Worm (Caenorhabditis elegans): ENCODE results near the gene R10D12.7.
A peak's percentile ranks its signal among the peaks of the same experiment; 100 is the strongest.

R10D12.7 gene

DNA sequence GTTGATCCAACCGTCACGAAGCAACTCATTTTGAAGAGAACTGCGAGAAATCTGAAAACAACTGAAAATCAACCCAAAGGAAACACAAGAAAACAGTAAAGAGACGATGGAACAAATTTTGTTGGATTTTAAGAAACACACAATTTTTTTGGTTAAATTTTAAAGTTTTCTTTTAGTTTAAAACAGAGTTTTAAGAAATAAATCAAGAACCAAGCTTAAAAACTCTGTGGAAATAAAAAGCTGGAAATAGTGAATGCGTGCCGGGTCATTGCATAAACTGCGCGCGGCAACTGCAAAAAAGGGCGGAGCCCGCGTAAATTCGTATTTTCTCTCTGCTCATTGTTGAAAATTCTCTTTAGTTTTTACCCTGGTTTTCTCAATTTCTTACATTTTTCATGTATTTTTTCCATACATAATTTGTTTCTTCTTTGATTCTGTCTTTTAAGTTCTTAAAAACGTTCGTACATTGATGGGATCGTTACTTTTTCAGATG, 12.1 kb downstream of the R10D12.7 start, which contains the start of the genes algn-13 and R10D12.13:
TSS of gene algn-13 (minus strand) at position 51 of the 493 bp plus-strand sequence.
TSS of gene R10D12.13 (plus strand) at position 491 of the 493 bp plus-strand sequence.
- TF ChIP-seq tra-4 (tag; optimal IDR thresholded peaks at IDR 0.05) (peak; percentile 42), ama-1 (optimal IDR thresholded peaks at IDR 0.05) (no peak), flt-1 (GFP tag; IDR thresholded peaks at IDR 0.05) (peak; percentile 73), hmg-4 (GFP tag; optimal IDR thresholded peaks at IDR 0.05) (peak; percentile 77), scrt-1 (GFP tag; IDR thresholded peaks at IDR 0.05) (peak; percentile 77), pes-1 (GFP tag; IDR thresholded peaks at IDR 0.05) (peak; percentile 89), ceh-36 (tag; optimal IDR thresholded peaks at IDR 0.05) (peak; percentile 60), hmbx-1 (tag; optimal IDR thresholded peaks at IDR 0.05) (peak; percentile 47), hnd-1 (tag; optimal IDR thresholded peaks at IDR 0.05) (peak; percentile 62), tbx-11 (GFP tag; IDR thresholded peaks at IDR 0.05) (peak; percentile 80; the same call in 1 of the 2 replicates), tbx-37 (GFP tag; conservative IDR thresholded peaks at IDR 0.05) (peak; percentile 73; the same call in 1 of the 2 replicates), aly-1 (tag; optimal IDR thresholded peaks at IDR 0.05) (peak; percentile 57), sea-1 (GFP tag; conservative IDR thresholded peaks at IDR 0.05) (peak; percentile 83), F13C5.2 (tag; optimal IDR thresholded peaks at IDR 0.05) (peak; percentile 85), B0310.2 (tag; optimal IDR thresholded peaks at IDR 0.05) (peak; percentile 48), ceh-13 (GFP tag; optimal IDR thresholded peaks at IDR 0.05) (peak; percentile 50), ets-7 (tag; optimal IDR thresholded peaks at IDR 0.05) (peak; percentile 69)

DNA sequence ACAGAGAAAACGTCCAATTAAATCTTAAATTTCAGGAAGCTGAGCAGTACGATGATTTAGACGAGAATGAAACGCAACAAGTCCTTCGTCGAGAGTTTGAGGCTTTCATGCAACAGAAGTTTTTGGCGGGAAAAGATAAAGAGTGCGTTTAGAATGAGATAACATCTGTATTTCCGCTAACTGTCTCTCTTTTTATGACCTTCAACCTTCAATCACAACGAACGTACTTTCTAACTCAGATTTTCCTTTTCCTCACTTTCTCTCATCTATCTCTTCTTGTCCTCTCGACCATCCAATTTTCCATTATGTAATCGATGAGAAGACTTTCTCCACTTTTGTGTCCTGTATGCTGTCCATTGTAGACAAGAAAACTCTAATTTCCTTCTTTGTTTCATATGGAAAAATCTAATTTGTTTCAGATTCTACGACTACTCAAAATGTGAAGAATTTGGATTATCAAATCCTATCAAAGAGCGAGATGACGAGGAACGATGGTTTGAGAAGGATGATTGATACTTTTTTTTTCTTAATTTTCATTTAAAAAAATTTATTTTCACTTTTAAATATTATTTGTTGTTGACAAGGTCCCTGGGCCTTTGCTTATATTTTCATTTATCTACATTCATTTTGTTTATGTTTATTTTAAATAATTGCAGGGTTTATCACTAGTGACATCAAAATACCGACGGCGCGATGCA, 13.6 kb downstream of the R10D12.7 start, which contains the start of gene sao-1:
TSS of gene sao-1 (plus strand) at position 648 of the 698 bp plus-strand sequence.
- TF ChIP-seq hmg-4 (GFP tag; optimal IDR thresholded peaks at IDR 0.05) (no peak), hmbx-1 (tag; optimal IDR thresholded peaks at IDR 0.05) (no peak), tbx-11 (GFP tag; IDR thresholded peaks at IDR 0.05) (no peak), flt-1 (GFP tag; IDR thresholded peaks at IDR 0.05) (no peak), hnd-1 (tag; optimal IDR thresholded peaks at IDR 0.05) (no peak), ceh-36 (tag; optimal IDR thresholded peaks at IDR 0.05) (no peak), ceh-13 (GFP tag; optimal IDR thresholded peaks at IDR 0.05) (no peak), ama-1 (optimal IDR thresholded peaks at IDR 0.05) (no peak), sea-1 (GFP tag; conservative IDR thresholded peaks at IDR 0.05) (no peak), ets-7 (tag; optimal IDR thresholded peaks at IDR 0.05) (no peak), aly-1 (tag; optimal IDR thresholded peaks at IDR 0.05) (no peak), scrt-1 (GFP tag; IDR thresholded peaks at IDR 0.05) (no peak), F13C5.2 (tag; optimal IDR thresholded peaks at IDR 0.05) (no peak)

DNA sequence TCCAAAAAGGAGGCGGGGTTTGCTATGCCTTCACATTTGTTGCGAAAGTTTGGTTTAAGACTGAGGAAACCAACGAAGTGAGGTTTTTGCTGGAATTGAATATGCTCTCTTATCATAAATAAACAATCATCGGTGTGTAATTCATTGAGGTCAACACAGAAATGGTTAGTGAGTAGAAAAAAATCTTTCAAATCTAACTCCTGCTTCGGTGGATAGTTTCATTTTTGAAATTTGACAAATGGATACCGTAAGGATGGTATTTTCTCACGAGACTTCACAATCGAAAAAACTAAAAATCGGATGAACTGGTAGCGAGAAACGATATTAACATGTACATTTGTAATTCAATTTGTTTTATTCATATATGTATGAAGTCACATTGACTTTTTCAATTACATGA, 31.0 kb downstream of the R10D12.7 start, which contains the start of gene eol-1:
TSS of gene eol-1 (minus strand) at position 101 of the 400 bp plus-strand sequence.
- TF ChIP-seq tra-4 (tag; optimal IDR thresholded peaks at IDR 0.05) (no peak), flt-1 (GFP tag; IDR thresholded peaks at IDR 0.05) (no peak), pes-1 (GFP tag; IDR thresholded peaks at IDR 0.05) (no peak), ceh-36 (tag; optimal IDR thresholded peaks at IDR 0.05) (no peak), scrt-1 (GFP tag; IDR thresholded peaks at IDR 0.05) (no peak), aly-1 (tag; optimal IDR thresholded peaks at IDR 0.05) (no peak)

DNA sequence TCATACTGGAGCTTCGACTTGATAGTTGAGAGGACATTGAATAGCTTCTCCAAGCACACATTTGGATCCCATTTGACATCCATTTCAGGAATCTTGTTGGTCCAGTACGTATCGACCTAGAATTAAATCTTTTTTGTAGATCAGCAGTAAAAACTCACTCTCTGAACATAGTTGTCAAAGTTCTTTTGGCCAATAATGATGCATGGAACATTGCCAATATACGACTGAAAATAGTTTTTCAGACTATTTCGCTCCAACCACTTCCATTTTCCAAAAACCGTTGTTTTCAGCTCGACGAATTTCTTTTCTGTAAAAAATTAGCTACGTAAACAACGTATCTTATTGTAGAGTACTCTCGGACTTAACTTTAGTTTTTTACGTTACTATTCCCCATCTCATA, 31.8 kb downstream of the R10D12.7 start:
- TF ChIP-seq pes-1 (GFP tag; IDR thresholded peaks at IDR 0.05) (no peak), tbx-37 (GFP tag; conservative IDR thresholded peaks at IDR 0.05) (no peak), B0310.2 (tag; optimal IDR thresholded peaks at IDR 0.05) (no peak), ceh-36 (tag; optimal IDR thresholded peaks at IDR 0.05) (no peak), hnd-1 (tag; optimal IDR thresholded peaks at IDR 0.05) (no peak), scrt-1 (GFP tag; IDR thresholded peaks at IDR 0.05) (no peak), F13C5.2 (tag; optimal IDR thresholded peaks at IDR 0.05) (no peak), sea-1 (GFP tag; conservative IDR thresholded peaks at IDR 0.05) (no peak), ama-1 (optimal IDR thresholded peaks at IDR 0.05) (no peak), ceh-13 (GFP tag; optimal IDR thresholded peaks at IDR 0.05) (no peak), hmg-4 (GFP tag; optimal IDR thresholded peaks at IDR 0.05) (no peak), ets-7 (tag; optimal IDR thresholded peaks at IDR 0.05) (no peak), hmbx-1 (tag; optimal IDR thresholded peaks at IDR 0.05) (no peak), tbx-11 (GFP tag; IDR thresholded peaks at IDR 0.05) (no peak), tra-4 (tag; optimal IDR thresholded peaks at IDR 0.05) (no peak), flt-1 (GFP tag; IDR thresholded peaks at IDR 0.05) (no peak), aly-1 (tag; optimal IDR thresholded peaks at IDR 0.05) (no peak)

DNA sequence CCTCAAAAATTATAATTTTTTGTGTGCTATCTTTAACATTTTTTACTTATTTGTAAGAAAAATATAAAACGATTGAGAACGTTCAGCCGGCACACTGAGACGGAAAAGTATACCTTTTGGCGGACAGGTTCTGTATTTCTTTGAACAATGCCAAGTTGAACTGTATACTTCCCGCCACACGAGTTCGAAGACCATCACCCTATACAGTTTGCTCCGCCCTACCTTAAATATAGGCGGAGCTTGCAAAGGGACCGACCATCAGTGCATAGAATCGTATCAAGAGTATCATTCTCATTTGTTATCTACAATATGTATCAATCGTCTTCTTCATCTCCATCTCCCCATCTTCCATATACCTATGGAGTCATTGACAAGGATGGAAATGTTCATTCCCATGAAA, 35.0 kb downstream of the R10D12.7 start, which contains the start of gene end-1:
TSS of gene end-1 (plus strand) at position 301 of the 400 bp plus-strand sequence.
- TF ChIP-seq ceh-13 (GFP tag; optimal IDR thresholded peaks at IDR 0.05) (no peak), F13C5.2 (tag; optimal IDR thresholded peaks at IDR 0.05) (no peak), B0310.2 (tag; optimal IDR thresholded peaks at IDR 0.05) (no peak), aly-1 (tag; optimal IDR thresholded peaks at IDR 0.05) (no peak), flt-1 (GFP tag; IDR thresholded peaks at IDR 0.05) (no peak), ama-1 (optimal IDR thresholded peaks at IDR 0.05) (no peak)

DNA sequence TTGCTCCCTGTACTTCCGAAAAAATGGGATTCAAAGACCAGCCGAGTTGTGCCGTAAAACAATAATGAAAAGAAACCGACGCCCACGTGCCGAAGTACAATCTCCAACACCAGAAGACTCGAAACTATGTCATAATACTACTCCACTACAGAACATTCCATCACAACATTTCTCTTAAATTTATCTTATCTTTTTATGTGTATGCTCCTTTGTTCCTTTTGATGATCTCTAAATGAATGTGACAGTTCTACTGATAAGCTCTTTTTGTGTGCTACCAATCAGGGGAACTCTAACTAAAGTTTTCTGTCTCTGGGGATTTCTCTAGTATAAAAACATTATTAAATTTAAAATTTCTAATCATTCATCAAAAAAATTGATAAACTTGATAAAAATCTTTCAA, 37.0 kb downstream of the R10D12.7 start:
- no peak for TF ChIP-seq scrt-1 (GFP tag; IDR thresholded peaks at IDR 0.05)

DNA sequence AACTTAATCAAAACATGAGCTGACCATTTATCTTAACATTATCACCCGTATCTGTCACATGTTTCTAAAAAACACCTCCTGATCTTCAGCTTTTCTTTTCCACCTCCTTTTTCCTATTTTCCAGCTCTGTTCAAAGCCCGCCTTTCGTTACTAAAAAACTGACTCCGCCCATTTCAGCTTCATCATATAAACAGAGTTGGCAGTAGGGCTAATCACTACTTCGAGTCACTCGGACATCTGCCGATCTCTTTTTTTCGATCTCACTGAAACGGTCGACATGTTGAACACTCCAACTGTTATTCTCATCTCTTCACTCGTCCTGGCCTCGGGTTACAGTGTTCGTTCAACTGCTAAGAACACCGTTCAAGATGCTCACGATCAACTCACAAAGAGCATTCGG, 42.6 kb downstream of the R10D12.7 start, which contains the start of gene droe-4:
TSS of gene droe-4 (plus strand) at position 172 of the 400 bp plus-strand sequence.
- TF ChIP-seq sea-1 (GFP tag; conservative IDR thresholded peaks at IDR 0.05) = no peak
- no peak for TF ChIP-seq hnd-1 (tag; optimal IDR thresholded peaks at IDR 0.05)
- no peak for TF ChIP-seq scrt-1 (GFP tag; IDR thresholded peaks at IDR 0.05)
- no peak for TF ChIP-seq tbx-11 (GFP tag; IDR thresholded peaks at IDR 0.05)
- TF ChIP-seq B0310.2 (tag; optimal IDR thresholded peaks at IDR 0.05) = no peak
- no peak for TF ChIP-seq ceh-36 (tag; optimal IDR thresholded peaks at IDR 0.05)
- TF ChIP-seq tbx-37 (GFP tag; conservative IDR thresholded peaks at IDR 0.05) = no peak
- no peak for TF ChIP-seq tra-4 (tag; optimal IDR thresholded peaks at IDR 0.05)
- TF ChIP-seq F13C5.2 (tag; optimal IDR thresholded peaks at IDR 0.05) = no peak
- TF ChIP-seq aly-1 (tag; optimal IDR thresholded peaks at IDR 0.05) = no peak
- TF ChIP-seq ama-1 (optimal IDR thresholded peaks at IDR 0.05) = no peak
- no peak for TF ChIP-seq ceh-13 (GFP tag; optimal IDR thresholded peaks at IDR 0.05)

Data from whole organism, early embryonic.